Fruit fly (Drosophila melanogaster) whole organism, prepupa: Measurements from ENCODE around the gene CG14834.

ENCODE experiments used
- Blimp-1 ChIP-seq: fragments of 200-800 bp; sonication (Bioruptor generic); optimal IDR thresholded peaks from 3 replicates; lab custom pipeline; 2017; ENCODE audit warnings: missing biosample characterization, missing genetic modification characterization, mild to moderate bottlenecking, moderate library complexity, missing genetic modification reagents
- CG10631 ChIP-seq: fragments of 200-800 bp; sonication (Bioruptor generic); optimal IDR thresholded peaks from 2 replicates; lab custom pipeline; 2016; ENCODE audit warnings: missing biosample characterization, missing genetic modification characterization
- CG10669 ChIP-seq: fragments of 200-800 bp; sonication (Bioruptor generic); optimal IDR thresholded peaks from 3 replicates; lab custom pipeline; 2018; ENCODE audit warnings: missing biosample characterization, mild to moderate bottlenecking, missing genetic modification characterization, moderate library complexity
- CG11294 ChIP-seq: fragments of 200-800 bp; sonication (Bioruptor generic); IDR thresholded peaks from 2 replicates; pipeline ENCODE4 v1.3.6; 2022; ENCODE audit warnings: missing biosample characterization, missing genetic modification characterization
- CG11762 ChIP-seq: fragments of 200-800 bp; sonication (Bioruptor generic); optimal IDR thresholded peaks from 3 replicates; lab custom pipeline; 2016; ENCODE audit warnings: missing biosample characterization, missing genetic modification characterization; ENCODE audit not compliant: insufficient read depth
- CG11902 ChIP-seq: fragments of 200-800 bp; sonication (Bioruptor generic); optimal IDR thresholded peaks from 3 replicates; lab custom pipeline; 2016; ENCODE audit warnings: missing biosample characterization, missing genetic modification characterization
- CG15336 ChIP-seq: fragments of 200-800 bp; sonication (Bioruptor generic); IDR thresholded peaks from 2 replicates; pipeline ENCODE4 v1.3.6; 2022; ENCODE audit warnings: missing biosample characterization, missing genetic modification characterization
- CG1621 ChIP-seq: fragments of 200-800 bp; sonication (Bioruptor generic); optimal IDR thresholded peaks from 3 replicates; lab custom pipeline; 2018; ENCODE audit warnings: missing biosample characterization, mild to moderate bottlenecking, missing genetic modification characterization
- CG16779 ChIP-seq: fragments of 200-800 bp; sonication (Bioruptor generic); optimal IDR thresholded peaks from 3 replicates; lab custom pipeline; 2017; ENCODE audit warnings: missing biosample characterization, mild to moderate bottlenecking, missing genetic modification characterization
- CG3032 ChIP-seq: fragments of 200-800 bp; optimal IDR thresholded peaks from 2 replicates; lab custom pipeline; 2019; ENCODE audit warnings: missing biosample characterization, mild to moderate bottlenecking, missing genetic modification characterization, moderate library complexity
- CG31627 ChIP-seq: fragments of 200-800 bp; sonication (Bioruptor generic); optimal IDR thresholded peaks from 3 replicates; lab custom pipeline; 2016; ENCODE audit warnings: missing biosample characterization, missing genetic modification characterization
- CG32006 ChIP-seq: fragments of 200-800 bp; sonication (Bioruptor generic); optimal IDR thresholded peaks from 3 replicates; lab custom pipeline; 2017; ENCODE audit warnings: missing biosample characterization, mild to moderate bottlenecking, missing genetic modification characterization
- CG34406 ChIP-seq: fragments of 200-800 bp; sonication (Bioruptor generic); optimal IDR thresholded peaks from 3 replicates; lab custom pipeline; 2016; ENCODE audit warnings: missing biosample characterization, missing genetic modification characterization
- CG3919 ChIP-seq: fragments of 200-800 bp; sonication (Bioruptor generic); optimal IDR thresholded peaks from 3 replicates; lab custom pipeline; 2016; ENCODE audit warnings: missing biosample characterization, missing genetic modification characterization
- CG4318 ChIP-seq: fragments of 200-800 bp; sonication (Bioruptor generic); optimal IDR thresholded peaks from 3 replicates; lab custom pipeline; 2017; ENCODE audit warnings: missing biosample characterization, mild to moderate bottlenecking, missing genetic modification characterization
- CG6163 ChIP-seq: fragments of 200-800 bp; sonication (Bioruptor generic); IDR thresholded peaks from 3 replicates; pipeline ENCODE4 v1.3.6; 2022; ENCODE audit warnings: missing biosample characterization, missing genetic modification characterization
- CG6276 ChIP-seq: fragments of 200-800 bp; sonication (Bioruptor generic); optimal IDR thresholded peaks from 2 replicates; lab custom pipeline; 2017; ENCODE audit warnings: missing biosample characterization, mild to moderate bottlenecking, missing genetic modification characterization
- CG6792 ChIP-seq: fragments of 200-800 bp; sonication (Bioruptor generic); optimal IDR thresholded peaks from 3 replicates; lab custom pipeline; 2016; ENCODE audit warnings: missing biosample characterization, missing genetic modification characterization
- CG6808 ChIP-seq: fragments of 200-800 bp; sonication (Bioruptor generic); optimal IDR thresholded peaks from 3 replicates; lab custom pipeline; 2017; ENCODE audit warnings: missing biosample characterization, missing genetic modification characterization, mild to moderate bottlenecking, moderate library complexity, missing genetic modification reagents
- CG6854 ChIP-seq: fragments of 200-800 bp; sonication (Bioruptor generic); optimal IDR thresholded peaks from 2 replicates; lab custom pipeline; 2017; ENCODE audit warnings: missing biosample characterization, mild to moderate bottlenecking, missing genetic modification characterization
- CG7368 ChIP-seq: fragments of 200-800 bp; sonication (Bioruptor generic); optimal IDR thresholded peaks from 3 replicates; lab custom pipeline; 2016; ENCODE audit warnings: missing biosample characterization, missing genetic modification characterization
- CG8119 ChIP-seq: fragments of 200-800 bp; sonication (Bioruptor generic); IDR thresholded peaks from 3 replicates; pipeline ENCODE4 v1.3.6; 2022; ENCODE audit warnings: missing biosample characterization, missing genetic modification characterization
- CG8319 ChIP-seq: fragments of 200-800 bp; sonication (Bioruptor generic); optimal IDR thresholded peaks from 3 replicates; lab custom pipeline; 2016; ENCODE audit warnings: missing biosample characterization, missing genetic modification characterization
- CG8632 ChIP-seq: fragments of 200-800 bp; sonication (Bioruptor generic); optimal IDR thresholded peaks from 3 replicates; lab custom pipeline; 2016; ENCODE audit warnings: missing biosample characterization, missing genetic modification characterization
- CG9139 ChIP-seq: fragments of 200-800 bp; sonication (Bioruptor generic); optimal IDR thresholded peaks from 3 replicates; lab custom pipeline; 2017; ENCODE audit warnings: missing biosample characterization, mild to moderate bottlenecking, missing genetic modification characterization
- Eip75B ChIP-seq: fragments of 200-800 bp; sonication (Bioruptor generic); optimal IDR thresholded peaks from 3 replicates; lab custom pipeline; 2016; ENCODE audit warnings: missing biosample characterization, missing genetic modification characterization
- Eip78C ChIP-seq: fragments of 200-800 bp; sonication (Bioruptor generic); peaks from one replicate; lab custom pipeline; 2016; ENCODE audit warnings: missing biosample characterization, missing genetic modification characterization
- Eip93F ChIP-seq: fragments of 200-800 bp; sonication (Bioruptor generic); optimal IDR thresholded peaks from 2 replicates; lab custom pipeline; 2016; ENCODE audit warnings: missing biosample characterization, mild to moderate bottlenecking, missing genetic modification characterization
- Ets21C ChIP-seq: fragments of 200-800 bp; sonication (Bioruptor generic); optimal IDR thresholded peaks from 3 replicates; lab custom pipeline; 2016; ENCODE audit warnings: missing biosample characterization, missing genetic modification characterization
- Hr39 ChIP-seq: fragments of 200-800 bp; sonication (Bioruptor generic); optimal IDR thresholded peaks from 2 replicates; lab custom pipeline; 2016; ENCODE audit warnings: missing biosample characterization, missing genetic modification characterization
- Hr4 ChIP-seq: fragments of 200-800 bp; sonication (Bioruptor generic); optimal IDR thresholded peaks from 3 replicates; lab custom pipeline; 2016; ENCODE audit warnings: missing biosample characterization, missing genetic modification characterization
- Lpt ChIP-seq: fragments of 200-800 bp; sonication (Bioruptor generic); optimal IDR thresholded peaks from 3 replicates; lab custom pipeline; 2016; ENCODE audit warnings: missing biosample characterization, missing genetic modification characterization
- Met ChIP-seq: fragments of 200-800 bp; sonication (Bioruptor generic); optimal IDR thresholded peaks from 3 replicates; lab custom pipeline; 2016; ENCODE audit warnings: missing biosample characterization, missing genetic modification characterization
- OdsH ChIP-seq: fragments of 200-800 bp; sonication (Bioruptor generic); optimal IDR thresholded peaks from 3 replicates; lab custom pipeline; 2016; ENCODE audit warnings: missing biosample characterization, missing genetic modification characterization
- Sox14 ChIP-seq: fragments of 200-800 bp; sonication (Bioruptor generic); optimal IDR thresholded peaks from 3 replicates; lab custom pipeline; 2016; ENCODE audit warnings: missing biosample characterization, missing genetic modification characterization
- achi ChIP-seq: fragments of 200-800 bp; sonication (Bioruptor generic); optimal IDR thresholded peaks from 3 replicates; lab custom pipeline; 2016; ENCODE audit warnings: missing biosample characterization, missing genetic modification characterization
- acj6 ChIP-seq: fragments of 200-800 bp; sonication (Bioruptor generic); optimal IDR thresholded peaks from 3 replicates; lab custom pipeline; 2016; ENCODE audit warnings: missing biosample characterization, missing genetic modification characterization
- cyc ChIP-seq: fragments of 200-800 bp; sonication (Bioruptor generic); optimal IDR thresholded peaks from 3 replicates; lab custom pipeline; 2016; ENCODE audit warnings: missing biosample characterization, missing genetic modification characterization
- dsx ChIP-seq: fragments of 200-800 bp; optimal IDR thresholded peaks from 3 replicates; lab custom pipeline; 2019; ENCODE audit warnings: missing biosample characterization, mild to moderate bottlenecking, missing genetic modification characterization, moderate library complexity; ENCODE audit not compliant: poor library complexity, severe bottlenecking
- eg ChIP-seq: fragments of 200-800 bp; sonication (Bioruptor generic); IDR thresholded peaks from 3 replicates; pipeline ENCODE4 v1.3.6; 2022; ENCODE audit warnings: missing biosample characterization, missing genetic modification characterization
- esn ChIP-seq: fragments of 200-800 bp; sonication (Bioruptor generic); optimal IDR thresholded peaks from 2 replicates; lab custom pipeline; 2016; ENCODE audit warnings: missing biosample characterization, mild to moderate bottlenecking, missing genetic modification characterization, moderate library complexity
- fd85E ChIP-seq: fragments of 200-800 bp; sonication (Bioruptor generic); optimal IDR thresholded peaks from 3 replicates; lab custom pipeline; 2016; ENCODE audit warnings: missing biosample characterization, missing genetic modification characterization
- fkh ChIP-seq: fragments of 200-800 bp; sonication (Bioruptor generic); optimal IDR thresholded peaks from 3 replicates; lab custom pipeline; 2017; ENCODE audit warnings: missing biosample characterization, mild to moderate bottlenecking, missing genetic modification characterization, moderate library complexity
- lz ChIP-seq: fragments of 200-800 bp; sonication (Bioruptor generic); optimal IDR thresholded peaks from 3 replicates; lab custom pipeline; 2016; ENCODE audit warnings: missing biosample characterization, missing genetic modification characterization
- salr ChIP-seq, 2 experiments: fragments of 200-800 bp; sonication (Bioruptor generic); optimal IDR thresholded peaks; 3 replicates each; lab custom pipeline; 2016 to 2018; ENCODE audit warnings: missing biosample characterization in 2 of 2, missing genetic modification characterization in 2 of 2, mild to moderate bottlenecking in 1 of 2
- spab ChIP-seq: fragments of 200-800 bp; sonication (Bioruptor generic); optimal IDR thresholded peaks from 2 replicates; lab custom pipeline; 2017; ENCODE audit warnings: missing biosample characterization, mild to moderate bottlenecking, missing genetic modification characterization, missing genetic modification reagents
- ss ChIP-seq, 2 experiments: fragments of 200-800 bp; sonication (Bioruptor generic); optimal IDR thresholded peaks; 2 replicates in 1 of 2; 3 replicates in 1 of 2; lab custom pipeline; 2017 to 2018; ENCODE audit warnings: mild to moderate bottlenecking in 2 of 2, missing biosample characterization in 2 of 2, missing genetic modification characterization in 2 of 2, moderate library complexity in 1 of 2
- svp ChIP-seq: fragments of 200-800 bp; sonication (Bioruptor generic); peaks from one replicate; lab custom pipeline; 2016; ENCODE audit warnings: missing biosample characterization, missing genetic modification characterization
- vri ChIP-seq: fragments of 200-800 bp; sonication (Bioruptor generic); optimal IDR thresholded peaks from 3 replicates; lab custom pipeline; 2016; ENCODE audit warnings: missing biosample characterization, mild to moderate bottlenecking, missing genetic modification characterization

CG14834 gene

dm6 chr3L:7360324-7360852 lies 13.5 kb upstream of the CG14834 start, which contains the start of gene Sec63:
TSS of gene Sec63 (plus strand) at chr3L:7360561.
- TF ChIP-seq CG6792 (GFP tag; lab: Kevin White, UChicago), result peak; percentile 4
- peak; percentile 17 for TF ChIP-seq CG3919 (GFP tag; lab: Kevin White, UChicago)
- peak; percentile 17 for TF ChIP-seq CG6808
- TF ChIP-seq CG1621 (tag; lab: Kevin White, UChicago), result peak; percentile 49
- TF ChIP-seq CG11762 (GFP tag; lab: Kevin White, UChicago), result no peak
- TF ChIP-seq svp (GFP tag; lab: Kevin White, UChicago), result no peak
- TF ChIP-seq CG11902 (GFP tag; lab: Kevin White, UChicago), result peak; percentile 2
- TF ChIP-seq lz (GFP tag; lab: Kevin White, UChicago), result no peak
- TF ChIP-seq acj6 (GFP tag; lab: Kevin White, UChicago), result peak; percentile 52
- peak; percentile 57 for TF ChIP-seq CG15336 (GFP tag; lab: Robert Waterston, UW)
- no peak for TF ChIP-seq salr (GFP tag; optimal IDR thresholded peaks at IDR 0.05; lab: Kevin White, UChicago)
- TF ChIP-seq Eip93F (GFP tag; lab: Kevin White, UChicago), result peak; percentile 55
- peak; percentile 39 for TF ChIP-seq Hr39 (GFP tag; lab: Kevin White, UChicago)
- TF ChIP-seq CG8119 (GFP tag; lab: Robert Waterston, UW), result no peak; the same call in 2 of the 3 replicates
- peak; percentile 50 for TF ChIP-seq OdsH (GFP tag; lab: Kevin White, UChicago)
- TF ChIP-seq CG8319 (GFP tag; lab: Kevin White, UChicago), result peak; percentile 96
- no peak for TF ChIP-seq CG9139
- peak; percentile 56 for TF ChIP-seq CG8632
- peak; percentile 34 for TF ChIP-seq CG31627 (GFP tag; lab: Kevin White, UChicago)
- peak; percentile 26 for TF ChIP-seq fkh (GFP tag; lab: Kevin White, UChicago)
- TF ChIP-seq eg (GFP tag; lab: Robert Waterston, UW), result peak; percentile 51; the same call in 2 of the 3 replicates
- peak; percentile 38 for TF ChIP-seq CG34406 (GFP tag; lab: Kevin White, UChicago)
- TF ChIP-seq achi (GFP tag; lab: Kevin White, UChicago), result peak; percentile 49
- TF ChIP-seq Blimp-1 (GFP tag; lab: Kevin White, UChicago), result no peak
- TF ChIP-seq CG11294 (GFP tag; lab: Robert Waterston, UW), result no peak
- peak; percentile 16 for TF ChIP-seq esn
- TF ChIP-seq CG4318 (GFP tag; lab: Kevin White, UChicago), result no peak
- no peak for TF ChIP-seq Eip75B (GFP tag; lab: Kevin White, UChicago)
- peak; percentile 43 for TF ChIP-seq CG32006
- TF ChIP-seq Met (GFP tag; lab: Kevin White, UChicago), result no peak
- TF ChIP-seq CG3032 (tag; lab: Kevin White, UChicago), result peak; percentile 38
- peak; percentile 56; the same call in 2 of the 3 replicates for TF ChIP-seq CG6163
- peak; percentile 20 for TF ChIP-seq Sox14 (GFP tag; lab: Kevin White, UChicago)
- TF ChIP-seq CG10631, result peak; percentile 38
- no peak for TF ChIP-seq spab (GFP tag; lab: Kevin White, UChicago)
- TF ChIP-seq Ets21C (GFP tag; lab: Kevin White, UChicago), result no peak
- TF ChIP-seq Eip78C (GFP tag; lab: Kevin White, UChicago), result peak; percentile 34
- TF ChIP-seq vri (GFP tag; lab: Kevin White, UChicago), result peak; percentile 24

dm6 chr3L:7359827-7360323 lies 13.0 kb upstream of the CG14834 start, which contains the start of gene pst:
TSS of gene pst (minus strand) at chr3L:7360263.
- TF ChIP-seq Eip78C (GFP tag; lab: Kevin White, UChicago), result peak; percentile 71
- TF ChIP-seq vri (GFP tag; lab: Kevin White, UChicago), result peak; percentile 46
- no peak for TF ChIP-seq dsx
- no peak for TF ChIP-seq CG16779
- TF ChIP-seq Lpt (GFP tag; lab: Kevin White, UChicago), result no peak
- peak; percentile 12 for TF ChIP-seq fd85E (GFP tag; lab: Kevin White, UChicago)
- no peak for TF ChIP-seq CG10669 (GFP tag; lab: Kevin White, UChicago)
- peak; percentile 8 for TF ChIP-seq CG3919 (GFP tag; lab: Kevin White, UChicago)
- peak; percentile 0 for TF ChIP-seq cyc (GFP tag; lab: Kevin White, UChicago)
- TF ChIP-seq ss (GFP tag; optimal IDR thresholded peaks at IDR 0.05; lab: Kevin White, UChicago), result peak in 1 of 2 experiments; percentile 1
- no peak for TF ChIP-seq CG6276
- TF ChIP-seq Hr4 (GFP tag; lab: Kevin White, UChicago), result no peak
- peak; percentile 49 for TF ChIP-seq CG6854
- TF ChIP-seq svp (GFP tag; lab: Kevin White, UChicago), result peak; percentile 92
- TF ChIP-seq CG7368, result no peak
- TF ChIP-seq spab (GFP tag; lab: Kevin White, UChicago), result no peak
- TF ChIP-seq fkh (GFP tag; lab: Kevin White, UChicago), result no peak
- TF ChIP-seq Eip93F (GFP tag; lab: Kevin White, UChicago), result no peak
- TF ChIP-seq Ets21C (GFP tag; lab: Kevin White, UChicago), result no peak
